Fruit fly (Drosophila melanogaster): ENCODE results near the gene senju.
A peak's percentile ranks its signal among the peaks of the same experiment; 100 is the strongest.

senju gene

dm6 chr2L:5103733-5104132 is 51.1 kb downstream of the senju start:
- TF ChIP-seq Crg-1 (GFP tag; optimal IDR thresholded peaks at IDR 0.05) (no peak), kay (GFP tag; ENCODE audit: borderline replicate concordance) (peak; percentile 92), CG5204 (GFP tag; optimal IDR thresholded peaks at IDR 0.05) (no peak), CG12768 (GFP tag; optimal IDR thresholded peaks at IDR 0.05) (no peak), Mnt (GFP tag; optimal IDR thresholded peaks at IDR 0.05) (no peak), CG11617 (GFP tag; optimal IDR thresholded peaks at IDR 0.05) (no peak)
